Worm (Caenorhabditis elegans): ENCODE results near the gene unc-53.

ce11 chrII:11041846-11042262 is 47.4 kb downstream of the unc-53 start:
- no peak for TF ChIP-seq hnd-1 (tag; optimal IDR thresholded peaks at IDR 0.05)
- TF ChIP-seq aly-1 (tag; optimal IDR thresholded peaks at IDR 0.05): no peak
